Fruit fly (Drosophila melanogaster) whole organism, prepupa: ENCODE results near the gene Cpr72Ea.

ENCODE experiments used
- CG10631 ChIP-seq: fragments of 200-800 bp; sonication (Bioruptor generic); optimal IDR thresholded peaks from 2 replicates; lab custom pipeline; 2016; ENCODE audit warnings: missing biosample characterization, missing genetic modification characterization
- CG10669 ChIP-seq: fragments of 200-800 bp; sonication (Bioruptor generic); optimal IDR thresholded peaks from 3 replicates; lab custom pipeline; 2018; ENCODE audit warnings: missing biosample characterization, mild to moderate bottlenecking, missing genetic modification characterization, moderate library complexity
- CG11294 ChIP-seq: fragments of 200-800 bp; sonication (Bioruptor generic); IDR thresholded peaks from 2 replicates; pipeline ENCODE4 v1.3.6; 2022; ENCODE audit warnings: missing biosample characterization, missing genetic modification characterization
- CG11762 ChIP-seq: fragments of 200-800 bp; sonication (Bioruptor generic); optimal IDR thresholded peaks from 3 replicates; lab custom pipeline; 2016; ENCODE audit warnings: missing biosample characterization, missing genetic modification characterization; ENCODE audit not compliant: insufficient read depth
- CG11902 ChIP-seq: fragments of 200-800 bp; sonication (Bioruptor generic); optimal IDR thresholded peaks from 3 replicates; lab custom pipeline; 2016; ENCODE audit warnings: missing biosample characterization, missing genetic modification characterization
- CG1621 ChIP-seq: fragments of 200-800 bp; sonication (Bioruptor generic); optimal IDR thresholded peaks from 3 replicates; lab custom pipeline; 2018; ENCODE audit warnings: missing biosample characterization, mild to moderate bottlenecking, missing genetic modification characterization
- CG31627 ChIP-seq: fragments of 200-800 bp; sonication (Bioruptor generic); optimal IDR thresholded peaks from 3 replicates; lab custom pipeline; 2016; ENCODE audit warnings: missing biosample characterization, missing genetic modification characterization
- CG34406 ChIP-seq: fragments of 200-800 bp; sonication (Bioruptor generic); optimal IDR thresholded peaks from 3 replicates; lab custom pipeline; 2016; ENCODE audit warnings: missing biosample characterization, missing genetic modification characterization
- CG6276 ChIP-seq: fragments of 200-800 bp; sonication (Bioruptor generic); optimal IDR thresholded peaks from 2 replicates; lab custom pipeline; 2017; ENCODE audit warnings: missing biosample characterization, mild to moderate bottlenecking, missing genetic modification characterization
- CG6792 ChIP-seq: fragments of 200-800 bp; sonication (Bioruptor generic); optimal IDR thresholded peaks from 3 replicates; lab custom pipeline; 2016; ENCODE audit warnings: missing biosample characterization, missing genetic modification characterization
- CG6854 ChIP-seq: fragments of 200-800 bp; sonication (Bioruptor generic); optimal IDR thresholded peaks from 2 replicates; lab custom pipeline; 2017; ENCODE audit warnings: missing biosample characterization, mild to moderate bottlenecking, missing genetic modification characterization
- CG7368 ChIP-seq: fragments of 200-800 bp; sonication (Bioruptor generic); optimal IDR thresholded peaks from 3 replicates; lab custom pipeline; 2016; ENCODE audit warnings: missing biosample characterization, missing genetic modification characterization
- CG8119 ChIP-seq: fragments of 200-800 bp; sonication (Bioruptor generic); IDR thresholded peaks from 3 replicates; pipeline ENCODE4 v1.3.6; 2022; ENCODE audit warnings: missing biosample characterization, missing genetic modification characterization
- CG8319 ChIP-seq: fragments of 200-800 bp; sonication (Bioruptor generic); optimal IDR thresholded peaks from 3 replicates; lab custom pipeline; 2016; ENCODE audit warnings: missing biosample characterization, missing genetic modification characterization
- CG8632 ChIP-seq: fragments of 200-800 bp; sonication (Bioruptor generic); optimal IDR thresholded peaks from 3 replicates; lab custom pipeline; 2016; ENCODE audit warnings: missing biosample characterization, missing genetic modification characterization
- CG9139 ChIP-seq: fragments of 200-800 bp; sonication (Bioruptor generic); optimal IDR thresholded peaks from 3 replicates; lab custom pipeline; 2017; ENCODE audit warnings: missing biosample characterization, mild to moderate bottlenecking, missing genetic modification characterization
- Eip75B ChIP-seq: fragments of 200-800 bp; sonication (Bioruptor generic); optimal IDR thresholded peaks from 3 replicates; lab custom pipeline; 2016; ENCODE audit warnings: missing biosample characterization, missing genetic modification characterization
- Eip78C ChIP-seq: fragments of 200-800 bp; sonication (Bioruptor generic); peaks from one replicate; lab custom pipeline; 2016; ENCODE audit warnings: missing biosample characterization, missing genetic modification characterization
- Eip93F ChIP-seq: fragments of 200-800 bp; sonication (Bioruptor generic); optimal IDR thresholded peaks from 2 replicates; lab custom pipeline; 2016; ENCODE audit warnings: missing biosample characterization, mild to moderate bottlenecking, missing genetic modification characterization
- Ets21C ChIP-seq: fragments of 200-800 bp; sonication (Bioruptor generic); optimal IDR thresholded peaks from 3 replicates; lab custom pipeline; 2016; ENCODE audit warnings: missing biosample characterization, missing genetic modification characterization
- Ets96B ChIP-seq: fragments of 200-800 bp; optimal IDR thresholded peaks from 2 replicates; lab custom pipeline; 2019; ENCODE audit warnings: missing biosample characterization, mild to moderate bottlenecking, missing genetic modification characterization, moderate library complexity
- Gug ChIP-seq: fragments of 200-800 bp; sonication (Bioruptor generic); IDR thresholded peaks from 2 replicates; pipeline ENCODE4 v1.3.6; 2022; ENCODE audit warnings: missing biosample characterization, missing genetic modification characterization
- Hr38 ChIP-seq: sonication (Bioruptor generic); optimal IDR thresholded peaks from 2 replicates; lab custom pipeline; 2016; ENCODE audit warnings: missing biosample characterization, missing genetic modification characterization
- Hr39 ChIP-seq: fragments of 200-800 bp; sonication (Bioruptor generic); optimal IDR thresholded peaks from 2 replicates; lab custom pipeline; 2016; ENCODE audit warnings: missing biosample characterization, missing genetic modification characterization
- Lpt ChIP-seq: fragments of 200-800 bp; sonication (Bioruptor generic); optimal IDR thresholded peaks from 3 replicates; lab custom pipeline; 2016; ENCODE audit warnings: missing biosample characterization, missing genetic modification characterization
- OdsH ChIP-seq: fragments of 200-800 bp; sonication (Bioruptor generic); optimal IDR thresholded peaks from 3 replicates; lab custom pipeline; 2016; ENCODE audit warnings: missing biosample characterization, missing genetic modification characterization
- Smox ChIP-seq: fragments of 200-800 bp; sonication (Bioruptor generic); optimal IDR thresholded peaks from 3 replicates; lab custom pipeline; 2016; ENCODE audit warnings: missing biosample characterization, missing genetic modification characterization
- Sox102F ChIP-seq: fragments of 200-800 bp; sonication (Bioruptor generic); optimal IDR thresholded peaks from 2 replicates; lab custom pipeline; 2016; ENCODE audit warnings: missing biosample characterization, mild to moderate bottlenecking, missing genetic modification characterization
- Sox14 ChIP-seq: fragments of 200-800 bp; sonication (Bioruptor generic); optimal IDR thresholded peaks from 3 replicates; lab custom pipeline; 2016; ENCODE audit warnings: missing biosample characterization, missing genetic modification characterization
- Sox15 ChIP-seq: fragments of 200-800 bp; sonication (Bioruptor generic); optimal IDR thresholded peaks from 3 replicates; lab custom pipeline; 2016; ENCODE audit warnings: missing biosample characterization, missing genetic modification characterization
- achi ChIP-seq: fragments of 200-800 bp; sonication (Bioruptor generic); optimal IDR thresholded peaks from 3 replicates; lab custom pipeline; 2016; ENCODE audit warnings: missing biosample characterization, missing genetic modification characterization
- acj6 ChIP-seq: fragments of 200-800 bp; sonication (Bioruptor generic); optimal IDR thresholded peaks from 3 replicates; lab custom pipeline; 2016; ENCODE audit warnings: missing biosample characterization, missing genetic modification characterization
- cyc ChIP-seq: fragments of 200-800 bp; sonication (Bioruptor generic); optimal IDR thresholded peaks from 3 replicates; lab custom pipeline; 2016; ENCODE audit warnings: missing biosample characterization, missing genetic modification characterization
- dac ChIP-seq: fragments of 200-800 bp; sonication (Bioruptor generic); optimal IDR thresholded peaks from 2 replicates; lab custom pipeline; 2017; ENCODE audit warnings: missing biosample characterization, mild to moderate bottlenecking, missing genetic modification characterization
- eg ChIP-seq: fragments of 200-800 bp; sonication (Bioruptor generic); IDR thresholded peaks from 3 replicates; pipeline ENCODE4 v1.3.6; 2022; ENCODE audit warnings: missing biosample characterization, missing genetic modification characterization
- fd59A ChIP-seq: fragments of 200-800 bp; sonication (Bioruptor generic); optimal IDR thresholded peaks from 2 replicates; lab custom pipeline; 2017; ENCODE audit warnings: missing biosample characterization, mild to moderate bottlenecking, missing genetic modification characterization, missing genetic modification reagents
- fd85E ChIP-seq: fragments of 200-800 bp; sonication (Bioruptor generic); optimal IDR thresholded peaks from 3 replicates; lab custom pipeline; 2016; ENCODE audit warnings: missing biosample characterization, missing genetic modification characterization
- fkh ChIP-seq: fragments of 200-800 bp; sonication (Bioruptor generic); optimal IDR thresholded peaks from 3 replicates; lab custom pipeline; 2017; ENCODE audit warnings: missing biosample characterization, mild to moderate bottlenecking, missing genetic modification characterization, moderate library complexity
- lz ChIP-seq: fragments of 200-800 bp; sonication (Bioruptor generic); optimal IDR thresholded peaks from 3 replicates; lab custom pipeline; 2016; ENCODE audit warnings: missing biosample characterization, missing genetic modification characterization
- salr ChIP-seq, 2 experiments: fragments of 200-800 bp; sonication (Bioruptor generic); optimal IDR thresholded peaks; 3 replicates each; lab custom pipeline; 2016 to 2018; ENCODE audit warnings: missing biosample characterization in 2 of 2, missing genetic modification characterization in 2 of 2, mild to moderate bottlenecking in 1 of 2
- spab ChIP-seq: fragments of 200-800 bp; sonication (Bioruptor generic); optimal IDR thresholded peaks from 2 replicates; lab custom pipeline; 2017; ENCODE audit warnings: missing biosample characterization, mild to moderate bottlenecking, missing genetic modification characterization, missing genetic modification reagents
- ss ChIP-seq, 2 experiments: fragments of 200-800 bp; sonication (Bioruptor generic); optimal IDR thresholded peaks; 2 replicates in 1 of 2; 3 replicates in 1 of 2; lab custom pipeline; 2017 to 2018; ENCODE audit warnings: mild to moderate bottlenecking in 2 of 2, missing biosample characterization in 2 of 2, missing genetic modification characterization in 2 of 2, moderate library complexity in 1 of 2
- topi ChIP-seq: fragments of 200-800 bp; sonication (Bioruptor generic); optimal IDR thresholded peaks from 3 replicates; lab custom pipeline; 2016; ENCODE audit warnings: missing biosample characterization, missing genetic modification characterization
- vri ChIP-seq: fragments of 200-800 bp; sonication (Bioruptor generic); optimal IDR thresholded peaks from 3 replicates; lab custom pipeline; 2016; ENCODE audit warnings: missing biosample characterization, mild to moderate bottlenecking, missing genetic modification characterization

Cpr72Ea gene

DNA sequence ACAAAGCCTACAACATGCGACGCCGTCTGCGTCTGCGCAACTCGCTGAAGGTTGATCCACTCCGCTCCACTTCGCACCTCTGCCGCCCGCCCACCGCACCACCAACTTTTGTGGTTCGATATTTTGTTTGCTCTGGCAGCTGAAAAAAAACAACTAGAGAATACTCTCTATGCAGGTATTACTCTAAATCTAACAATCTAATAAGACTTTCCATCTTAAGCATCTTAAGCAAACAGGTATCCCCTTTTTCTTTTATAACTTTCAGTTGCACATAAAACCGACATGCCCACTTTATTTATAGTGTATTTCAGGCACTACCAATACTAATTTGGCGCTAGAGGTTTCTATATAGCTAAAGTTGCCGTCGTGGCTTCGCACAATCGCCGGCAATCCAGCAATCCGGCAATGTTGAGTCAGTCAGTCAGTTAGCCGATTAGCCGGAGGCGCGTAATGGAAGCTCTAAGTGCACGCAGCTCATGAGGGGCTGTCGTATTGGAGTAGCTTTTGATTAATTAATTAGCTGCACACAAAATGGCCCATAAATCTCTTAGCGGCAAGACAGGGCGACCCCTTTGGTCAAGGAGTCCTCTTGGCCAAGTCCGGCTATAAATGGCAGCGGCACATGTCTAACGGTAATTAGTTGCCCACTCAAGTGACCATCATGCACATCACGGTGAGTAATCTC, 34.1 kb upstream of the Cpr72Ea start, which contains the start of gene CG13058 (continued):
- TF ChIP-seq CG8319 (no peak), fd59A (GFP tag; lab: Kevin White, UChicago) (peak; percentile 61), CG11762 (GFP tag; lab: Kevin White, UChicago) (peak; percentile 43), spab (no peak), Eip75B (no peak), Hr38 (peak; percentile 5), Smox (GFP tag; lab: Kevin White, UChicago) (no peak), CG11902 (GFP tag; lab: Kevin White, UChicago) (no peak), CG8119 (GFP tag; lab: Robert Waterston, UW) (peak; percentile 89), Hr39 (no peak), fkh (peak; percentile 67), Sox14 (peak; percentile 39), CG10669 (GFP tag; lab: Kevin White, UChicago) (peak; percentile 62), Ets21C (no peak), fd85E (GFP tag; lab: Kevin White, UChicago) (no peak), dac (peak; percentile 35), CG1621 (tag; lab: Kevin White, UChicago) (peak; percentile 15), Eip93F (GFP tag; lab: Kevin White, UChicago) (no peak), salr (GFP tag; optimal IDR thresholded peaks at IDR 0.05; lab: Kevin White, UChicago) (peak; percentile 42 to 64), CG8632 (GFP tag; lab: Kevin White, UChicago) (peak; percentile 4), CG6276 (GFP tag; lab: Kevin White, UChicago) (peak; percentile 79), CG11294 (GFP tag; lab: Robert Waterston, UW) (peak; percentile 48; the same call in 1 of the 2 replicates), Ets96B (tag; lab: Kevin White, UChicago) (peak; percentile 71), CG31627 (GFP tag; lab: Kevin White, UChicago) (no peak), CG7368 (GFP tag; lab: Kevin White, UChicago) (no peak), lz (no peak), ss (GFP tag; optimal IDR thresholded peaks at IDR 0.05; lab: Kevin White, UChicago) (no peak), CG6792 (GFP tag; lab: Kevin White, UChicago) (peak; percentile 21), vri (GFP tag; lab: Kevin White, UChicago) (no peak), Lpt (GFP tag; lab: Kevin White, UChicago) (peak; percentile 65), CG6854 (GFP tag; lab: Kevin White, UChicago) (no peak), achi (peak; percentile 61), Gug (GFP tag; lab: Robert Waterston, UW) (peak; percentile 32; the same call in 1 of the 2 replicates), Sox102F (no peak), CG10631 (GFP tag; lab: Kevin White, UChicago) (peak; percentile 37), Sox15 (no peak), acj6 (GFP tag; lab: Kevin White, UChicago) (peak; percentile 50), OdsH (GFP tag; lab: Kevin White, UChicago) (peak; percentile 55), topi (no peak), CG34406 (GFP tag; lab: Kevin White, UChicago) (no peak)

DNA sequence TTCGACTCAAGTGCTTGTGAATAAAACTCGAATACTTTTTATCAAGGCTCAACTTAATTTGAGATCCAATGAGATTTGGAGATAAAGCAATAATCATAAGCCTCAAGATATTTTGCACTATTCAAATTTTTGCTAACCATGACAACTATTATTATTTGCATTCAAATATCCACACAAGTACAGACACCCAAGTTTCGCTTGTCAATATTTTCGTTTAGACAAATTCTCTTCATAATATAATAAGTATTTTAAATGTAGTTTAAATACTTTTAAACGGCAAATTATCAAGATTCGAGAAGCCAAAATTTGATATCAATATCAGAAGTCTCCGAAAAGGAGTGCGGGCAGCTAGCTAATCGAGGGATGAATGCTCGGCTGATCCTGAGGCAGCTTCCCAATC, 32.9 kb upstream of the Cpr72Ea start, which contains the start of gene CG33061:
TSS of gene CG33061 (plus strand) at position 301 of the 400 bp plus-strand sequence.
- TF ChIP-seq cyc (GFP tag; lab: Kevin White, UChicago) (no peak), Eip78C (GFP tag; lab: Kevin White, UChicago) (no peak), fd59A (GFP tag; lab: Kevin White, UChicago) (no peak), ss (GFP tag; optimal IDR thresholded peaks at IDR 0.05; lab: Kevin White, UChicago) (no peak), CG1621 (tag; lab: Kevin White, UChicago) (no peak), lz (no peak), CG6792 (GFP tag; lab: Kevin White, UChicago) (no peak), CG9139 (GFP tag; lab: Kevin White, UChicago) (no peak), topi (no peak), eg (GFP tag; lab: Robert Waterston, UW) (no peak)
- TF ChIP-seq, all 60 proteins: peak for 0
